Fruit fly (Drosophila melanogaster): ENCODE data around the gene aop.

aop gene

dm6 chr2L:2198613-2199432 lies 20.3 kb upstream of the aop start (continued):
- TF ChIP-seq CG1621 (tag; optimal IDR thresholded peaks at IDR 0.05) = peak; percentile 94
- peak; percentile 79 for TF ChIP-seq fkh (GFP tag; optimal IDR thresholded peaks at IDR 0.05)
- TF ChIP-seq OdsH (GFP tag; optimal IDR thresholded peaks at IDR 0.05) = peak; percentile 98
- peak; percentile 99 for TF ChIP-seq svp (GFP tag)
- no peak for TF ChIP-seq Eip93F (GFP tag; optimal IDR thresholded peaks at IDR 0.05)
- peak; percentile 94 for TF ChIP-seq dsx (GFP tag; optimal IDR thresholded peaks at IDR 0.05; ENCODE audit: poor library complexity, severe bottlenecking)
- peak; percentile 92 for TF ChIP-seq fd85E (GFP tag; optimal IDR thresholded peaks at IDR 0.05)
- peak; percentile 95 for TF ChIP-seq CG4318 (GFP tag; optimal IDR thresholded peaks at IDR 0.05)
- peak; percentile 99 for TF ChIP-seq Smox (GFP tag; optimal IDR thresholded peaks at IDR 0.05)
- peak; percentile 98 for TF ChIP-seq CG8319 (GFP tag; optimal IDR thresholded peaks at IDR 0.05)
- TF ChIP-seq Gug (GFP tag; IDR thresholded peaks at IDR 0.05) = no peak
- TF ChIP-seq pdm3 (GFP tag; optimal IDR thresholded peaks at IDR 0.05) = peak; percentile 99
- peak; percentile 99 for TF ChIP-seq Met (GFP tag; optimal IDR thresholded peaks at IDR 0.05)
- peak; percentile 90 for TF ChIP-seq Blimp-1 (GFP tag; optimal IDR thresholded peaks at IDR 0.05)
- TF ChIP-seq Sox14 (GFP tag; optimal IDR thresholded peaks at IDR 0.05) = peak; percentile 99
- peak; percentile 99 for TF ChIP-seq Sox102F (GFP tag; optimal IDR thresholded peaks at IDR 0.05)
- TF ChIP-seq net (GFP tag; optimal IDR thresholded peaks at IDR 0.05) = peak; percentile 97
- peak; percentile 99 for TF ChIP-seq esn (GFP tag; optimal IDR thresholded peaks at IDR 0.05)
- peak; percentile 99 for TF ChIP-seq CG10631 (GFP tag; optimal IDR thresholded peaks at IDR 0.05)
- peak; percentile 97 for TF ChIP-seq Ets96B (tag; optimal IDR thresholded peaks at IDR 0.05)
- TF ChIP-seq fd59A (GFP tag; optimal IDR thresholded peaks at IDR 0.05) = peak; percentile 95
- TF ChIP-seq Sox15 (GFP tag; optimal IDR thresholded peaks at IDR 0.05) = peak; percentile 98
- peak; percentile 99 for TF ChIP-seq CG31627 (GFP tag; optimal IDR thresholded peaks at IDR 0.05)
- TF ChIP-seq Ets21C (GFP tag; optimal IDR thresholded peaks at IDR 0.05) = peak; percentile 98
- peak; percentile 94 for TF ChIP-seq CG7368 (GFP tag; optimal IDR thresholded peaks at IDR 0.05)
- TF ChIP-seq Hr38 (GFP tag; optimal IDR thresholded peaks at IDR 0.05) = peak; percentile 51
- peak; percentile 94 for TF ChIP-seq CG6808 (GFP tag; optimal IDR thresholded peaks at IDR 0.05)
- TF ChIP-seq topi (GFP tag; optimal IDR thresholded peaks at IDR 0.05) = peak; percentile 99
- TF ChIP-seq CG6854 (GFP tag; optimal IDR thresholded peaks at IDR 0.05) = peak; percentile 95
- peak; percentile 99 for TF ChIP-seq lz (GFP tag; optimal IDR thresholded peaks at IDR 0.05)
- peak; percentile 90 for TF ChIP-seq CG9139 (GFP tag; optimal IDR thresholded peaks at IDR 0.05)
- TF ChIP-seq CG11762 (GFP tag; optimal IDR thresholded peaks at IDR 0.05; ENCODE audit: insufficient read depth) = peak; percentile 98
- TF ChIP-seq CG6792 (GFP tag; optimal IDR thresholded peaks at IDR 0.05) = peak; percentile 98
- TF ChIP-seq CG34406 (GFP tag; optimal IDR thresholded peaks at IDR 0.05) = peak; percentile 98
- TF ChIP-seq Hr4 (GFP tag; optimal IDR thresholded peaks at IDR 0.05) = peak; percentile 98
- peak; percentile 92 for TF ChIP-seq dac (GFP tag; optimal IDR thresholded peaks at IDR 0.05)
- TF ChIP-seq CG10669 (GFP tag; optimal IDR thresholded peaks at IDR 0.05) = peak; percentile 94
- TF ChIP-seq CG32006 (GFP tag; optimal IDR thresholded peaks at IDR 0.05) = peak; percentile 98

dm6 chr2L:2198119-2198494 lies 19.6 kb upstream of the aop start:
- TF ChIP-seq CG11762 (GFP tag; optimal IDR thresholded peaks at IDR 0.05; ENCODE audit: insufficient read depth) = no peak
- TF ChIP-seq CG1621 (tag; optimal IDR thresholded peaks at IDR 0.05) = no peak
- TF ChIP-seq Ets96B (tag; optimal IDR thresholded peaks at IDR 0.05) = no peak
- TF ChIP-seq esn (GFP tag; optimal IDR thresholded peaks at IDR 0.05) = peak; percentile 3
- TF ChIP-seq Gug (GFP tag; IDR thresholded peaks at IDR 0.05) = no peak
